Worm (Caenorhabditis elegans) whole organism, mixed stage, embryonic: ENCODE measurements around the gene helq-1.

Source experiments
- ceh-43 ChIP-seq: fragments of 200-800 bp; sonication (Bioruptor generic); optimal IDR thresholded peaks from 2 replicates; lab custom pipeline; 2018; ENCODE audit warnings: mild to moderate bottlenecking, missing genetic modification characterization, moderate library complexity, missing compliant biosample characterization
- ceh-83 ChIP-seq: fragments of 200-800 bp; sonication (Bioruptor generic); optimal IDR thresholded peaks from 2 replicates; lab custom pipeline; 2018; ENCODE audit warnings: mild to moderate bottlenecking, missing genetic modification characterization, missing compliant biosample characterization
- hlh-1 ChIP-seq: fragments of 150-350 bp; optimal IDR thresholded peaks from 2 replicates; lab custom pipeline; 2014; ENCODE audit warnings: missing biosample characterization, missing genetic modification reagents, missing genetic modification characterization
- lin-13 ChIP-seq: fragments of 150-350 bp; optimal IDR thresholded peaks from 2 replicates; lab custom pipeline; 2014; ENCODE audit warnings: missing biosample characterization, missing genetic modification characterization
- mep-1 ChIP-seq: fragments of 150-350 bp; optimal IDR thresholded peaks from 2 replicates; lab custom pipeline; 2017; ENCODE audit warnings: missing biosample characterization, missing genetic modification reagents, missing genetic modification characterization, inconsistent platforms
- nhr-237 ChIP-seq: fragments of 150-350 bp; optimal IDR thresholded peaks from 2 replicates; lab custom pipeline; 2014; ENCODE audit warnings: missing biosample characterization, missing genetic modification characterization
- pha-4 ChIP-seq: fragments of 150-350 bp; optimal IDR thresholded peaks from 2 replicates; lab custom pipeline; 2018; ENCODE audit warnings: missing biosample characterization, missing genetic modification reagents, missing genetic modification characterization
- snpc-4 ChIP-seq: fragments of 150-350 bp; optimal IDR thresholded peaks from 2 replicates; lab custom pipeline; 2014; ENCODE audit warnings: missing biosample characterization, missing genetic modification characterization
- unc-62 ChIP-seq: fragments of 150-350 bp; optimal IDR thresholded peaks from 2 replicates; lab custom pipeline; 2014; ENCODE audit warnings: missing biosample characterization, missing genetic modification reagents, missing genetic modification characterization

- TF ChIP-seq lin-13 (tag; lab: Kevin White, UChicago), result no peak
- TF ChIP-seq ceh-83 (GFP tag; lab: Kevin White, UChicago), result no peak
- no peak for TF ChIP-seq ceh-43 (GFP tag; lab: Kevin White, UChicago)
- no peak for TF ChIP-seq pha-4 (tag; lab: Kevin White, UChicago)
- no peak for TF ChIP-seq snpc-4
- TF ChIP-seq nhr-237 (tag; lab: Kevin White, UChicago), result no peak
- TF ChIP-seq mep-1, result no peak
- TF ChIP-seq unc-62, result no peak
- no peak for TF ChIP-seq hlh-1
These were observed 39.2 kb upstream of the helq-1 start for ce11 chrIII:626091-626490.
